Worm (Caenorhabditis elegans): ENCODE measurements around the gene F45G2.7.

F45G2.7 gene

DNA sequence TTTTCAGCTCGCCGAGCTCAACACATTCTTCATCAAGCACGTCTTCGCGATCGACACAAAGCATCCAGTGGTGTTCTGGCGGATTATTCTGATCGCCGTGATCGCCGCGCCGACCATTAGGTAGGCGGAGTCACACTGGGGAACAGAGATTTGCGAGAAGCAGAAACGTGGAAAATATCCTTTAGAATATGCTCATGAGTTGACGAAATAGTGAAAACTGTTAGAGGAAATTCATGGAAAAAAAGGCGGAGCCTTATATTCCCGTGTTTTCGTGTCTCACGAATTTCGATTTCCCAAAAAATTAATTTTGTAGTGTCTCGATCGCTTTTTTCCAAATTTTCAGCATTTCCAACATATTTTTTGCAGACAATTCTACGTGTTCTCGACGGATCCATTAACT lies 40.2 kb upstream of the F45G2.7 start:
- TF ChIP-seq lin-54 (GFP tag; optimal IDR thresholded peaks at IDR 0.05) (no peak), ztf-6 (GFP tag; IDR thresholded peaks at IDR 0.05) (no peak), snpc-1.1 (tag; optimal IDR thresholded peaks at IDR 0.05; ENCODE audit: insufficient read depth) (no peak), chd-7 (tag; optimal IDR thresholded peaks at IDR 0.05) (no peak), bed-1 (GFP tag; IDR thresholded peaks at IDR 0.05) (no peak), egl-18 (GFP tag; IDR thresholded peaks at IDR 0.05) (no peak), K12H6.12 (tag; optimal IDR thresholded peaks at IDR 0.05) (no peak), nhr-120 (GFP tag; IDR thresholded peaks at IDR 0.05) (no peak), nfyb-1 (GFP tag; IDR thresholded peaks at IDR 0.05) (no peak)

- TF ChIP-seq let-526 (GFP tag; IDR thresholded peaks at IDR 0.05) = no peak
- TF ChIP-seq ztf-6 (GFP tag; IDR thresholded peaks at IDR 0.05) = no peak
- no peak for TF ChIP-seq F22D6.2 (tag; optimal IDR thresholded peaks at IDR 0.05)
- no peak for TF ChIP-seq T26A5.8 (tag; optimal IDR thresholded peaks at IDR 0.05)
- TF ChIP-seq lsl-1 (GFP tag; optimal IDR thresholded peaks at IDR 0.05) = peak; percentile 14
Measured at ce11 chrIII:13471504-13471903, 37.2 kb upstream of the F45G2.7 start, which contains the start of gene pssy-2. Gene pssy-2, plus strand, starts transcription at chrIII:13471804.

ce11 chrIII:13465918-13466592 lies 31.8 kb upstream of the F45G2.7 start, which contains the start of gene cdk-5:
Gene cdk-5, minus strand, starts transcription at chrIII:13466342.
- TF ChIP-seq hlh-26 (GFP tag; conservative IDR thresholded peaks at IDR 0.05) (no peak), pha-4 (tag; optimal IDR thresholded peaks at IDR 0.05) (peak; percentile 69), tlf-1 (GFP tag; optimal IDR thresholded peaks at IDR 0.05) (peak; percentile 68), efl-1 (GFP tag; optimal IDR thresholded peaks at IDR 0.05) (peak; percentile 4), K12H6.12 (tag; optimal IDR thresholded peaks at IDR 0.05) (peak; percentile 19), ekl-4 (GFP tag; IDR thresholded peaks at IDR 0.05) (peak; percentile 86), die-1 (tag; optimal IDR thresholded peaks at IDR 0.05) (no peak), B0019.2 (GFP tag; conservative IDR thresholded peaks at IDR 0.05) (no peak), hsf-1 (GFP tag; IDR thresholded peaks at IDR 0.05) (peak; percentile 76), ztf-18 (tag; optimal IDR thresholded peaks at IDR 0.05) (peak; percentile 96), nfyb-1 (GFP tag; IDR thresholded peaks at IDR 0.05) (peak; percentile 81), nhr-80 (tag; optimal IDR thresholded peaks at IDR 0.05) (no peak), Y53G8AR.9 (GFP tag; conservative IDR thresholded peaks at IDR 0.05) (peak; percentile 87; the same call in 1 of the 2 replicates), dpl-1 (GFP tag; optimal IDR thresholded peaks at IDR 0.05) (peak; percentile 11), mcd-1 (GFP tag; IDR thresholded peaks at IDR 0.05) (peak; percentile 68), lin-35 (GFP tag; optimal IDR thresholded peaks at IDR 0.05) (peak in 1 of 3 experiments; percentile 82), atf-7 (tag; optimal IDR thresholded peaks at IDR 0.05) (peak; percentile 16), ceh-100 (GFP tag; IDR thresholded peaks at IDR 0.05) (peak; percentile 58; the same call in 1 of the 2 replicates), unc-130 (GFP tag; optimal IDR thresholded peaks at IDR 0.05) (no peak), snpc-1.1 (tag; optimal IDR thresholded peaks at IDR 0.05; ENCODE audit: insufficient read depth) (no peak), rcor-1 (GFP tag; IDR thresholded peaks at IDR 0.05) (peak; percentile 67), B0336.3 (GFP tag; IDR thresholded peaks at IDR 0.05) (peak; percentile 51; the same call in 1 of the 2 replicates), lsy-27 (tag; optimal IDR thresholded peaks at IDR 0.05; ENCODE audit: borderline replicate concordance, insufficient read depth) (no peak), F49E8.2 (tag; optimal IDR thresholded peaks at IDR 0.05; ENCODE audit: insufficient read depth) (no peak), B0261.1 (tag; optimal IDR thresholded peaks at IDR 0.05) (no peak), nhr-120 (GFP tag; IDR thresholded peaks at IDR 0.05) (no peak), cebp-1 (GFP tag; IDR thresholded peaks at IDR 0.05) (no peak), cebp-1 (tag; optimal IDR thresholded peaks at IDR 0.05) (peak; percentile 68), gei-17 (GFP tag; optimal IDR thresholded peaks at IDR 0.05) (peak; percentile 30), lsl-1 (GFP tag; optimal IDR thresholded peaks at IDR 0.05) (peak; percentile 51), tbp1 (GFP tag; optimal IDR thresholded peaks at IDR 0.05) (peak; percentile 51), Y53F4B.3 (GFP tag; IDR thresholded peaks at IDR 0.05) (no peak), xnd-1 (tag; optimal IDR thresholded peaks at IDR 0.05) (peak; percentile 33), repo-1 (tag; optimal IDR thresholded peaks at IDR 0.05) (peak; percentile 69), madf-10 (tag; optimal IDR thresholded peaks at IDR 0.05) (peak; percentile 15)

Data from whole organism, young adult.